Worm (Caenorhabditis elegans) whole organism, young adult: ENCODE measurements around the gene catp-2.

Experiments used
- B0035.1 ChIP-seq: sonication (generic microtip); optimal IDR thresholded peaks from 2 replicates; lab custom pipeline; 2016; ENCODE audit warnings: missing genetic modification characterization, mild to moderate bottlenecking, missing compliant biosample characterization, missing genotype, missing genetic modification reagents
- B0336.3 ChIP-seq: fragments of 200-800 bp; sonication (Bioruptor generic); IDR thresholded peaks from 2 replicates; pipeline ENCODE4 v1.3.6; 2022; ENCODE audit warnings: missing genetic modification characterization, missing compliant biosample characterization
- D2030.7 ChIP-seq: fragments of 200-800 bp; sonication (Bioruptor generic); IDR thresholded peaks from 2 replicates; pipeline ENCODE4 v1.3.6; 2022; ENCODE audit warnings: missing genetic modification reagents, missing genetic modification characterization, missing compliant biosample characterization
- F10E7.11 ChIP-seq: sonication (generic microtip); optimal IDR thresholded peaks from 2 replicates; lab custom pipeline; 2017; ENCODE audit warnings: mild to moderate bottlenecking, missing genetic modification characterization, moderate library complexity, missing compliant biosample characterization
- F23B12.7 ChIP-seq: sonication (generic microtip); optimal IDR thresholded peaks from 2 replicates; lab custom pipeline; 2017; ENCODE audit warnings: missing genetic modification characterization, mild to moderate bottlenecking, missing compliant biosample characterization, antibody characterized with exemption, moderate library complexity; ENCODE audit not compliant: insufficient read depth
- F37B4.10 ChIP-seq: fragments of 200-800 bp; sonication (Bioruptor generic); IDR thresholded peaks from 2 replicates; pipeline ENCODE4 v1.3.6; 2022; ENCODE audit warnings: missing genetic modification characterization, missing compliant biosample characterization
- F49E8.2 ChIP-seq: sonication (generic microtip); optimal IDR thresholded peaks from 3 replicates; lab custom pipeline; 2017; ENCODE audit warnings: missing genetic modification characterization, mild to moderate bottlenecking, missing compliant biosample characterization, antibody characterized with exemption, moderate library complexity; ENCODE audit not compliant: insufficient read depth
- K12H6.12 ChIP-seq: fragments of 200-800 bp; sonication (Bioruptor generic); optimal IDR thresholded peaks from 2 replicates; lab custom pipeline; 2018; ENCODE audit warnings: mild to moderate bottlenecking, missing genetic modification characterization, missing compliant biosample characterization
- T26A5.8 ChIP-seq: sonication (generic microtip); optimal IDR thresholded peaks from 2 replicates; lab custom pipeline; 2016; ENCODE audit warnings: missing genetic modification characterization, missing compliant biosample characterization
- Y53G8AR.9 ChIP-seq: fragments of 200-800 bp; sonication (Bioruptor generic); conservative IDR thresholded peaks from 2 replicates; pipeline ENCODE4 v1.3.6; 2022; ENCODE audit warnings: missing genetic modification reagents, missing genetic modification characterization, missing compliant biosample characterization
- Y67H2A.10 ChIP-seq: fragments of 200-800 bp; sonication (Bioruptor generic); conservative IDR thresholded peaks from 2 replicates; pipeline ENCODE4 v1.3.6; 2022; ENCODE audit warnings: missing genetic modification reagents, missing genetic modification characterization, missing compliant biosample characterization
- Y79H2A.3 ChIP-seq: fragments of 200-800 bp; sonication (Bioruptor generic); conservative IDR thresholded peaks from 2 replicates; pipeline ENCODE4 v1.3.6; 2022; ENCODE audit warnings: missing genetic modification reagents, missing genetic modification characterization, missing compliant biosample characterization
- ama-1 ChIP-seq, 3 experiments: fragments of 150-350 bp in 1 of 3; sonication (generic microtip) in 2 of 3; optimal IDR thresholded peaks; 2 replicates each; lab custom pipeline; 2014 to 2018; ENCODE audit warnings: missing biosample characterization in 2 of 3, missing genetic modification characterization in 2 of 3, missing genetic modification reagents in 2 of 3
- atf-7 ChIP-seq: sonication (generic microtip); optimal IDR thresholded peaks from 2 replicates; lab custom pipeline; 2017; ENCODE audit warnings: mild to moderate bottlenecking, missing genetic modification characterization, missing compliant biosample characterization
- attf-5 ChIP-seq: fragments of 200-800 bp; sonication (Bioruptor generic); optimal IDR thresholded peaks from 2 replicates; lab custom pipeline; 2018; ENCODE audit warnings: mild to moderate bottlenecking, missing genetic modification characterization, missing compliant biosample characterization
- bed-2 ChIP-seq: fragments of 200-800 bp; sonication (Bioruptor generic); IDR thresholded peaks from 2 replicates; pipeline ENCODE4 v1.3.6; 2022; ENCODE audit warnings: missing genetic modification reagents, missing genetic modification characterization, missing compliant biosample characterization
- ceh-58 ChIP-seq: fragments of 200-800 bp; sonication (Bioruptor generic); IDR thresholded peaks from 2 replicates; pipeline ENCODE4 v1.3.6; 2022; ENCODE audit warnings: missing genetic modification characterization, missing compliant biosample characterization
- ceh-79 ChIP-seq: sonication (generic microtip); optimal IDR thresholded peaks from 2 replicates; lab custom pipeline; 2017; ENCODE audit warnings: mild to moderate bottlenecking, missing genetic modification characterization, missing compliant biosample characterization
- ceh-91 ChIP-seq: fragments of 200-800 bp; sonication (Bioruptor generic); IDR thresholded peaks from 2 replicates; pipeline ENCODE4 v1.3.6; 2022; ENCODE audit warnings: missing genetic modification reagents, missing genetic modification characterization, missing compliant biosample characterization
- egl-44 ChIP-seq: fragments of 200-800 bp; sonication (Bioruptor generic); IDR thresholded peaks from 2 replicates; pipeline ENCODE4 v1.3.6; 2022; ENCODE audit warnings: missing genetic modification reagents, missing genetic modification characterization, missing compliant biosample characterization
- egrh-3 ChIP-seq: fragments of 200-800 bp; sonication (Bioruptor generic); IDR thresholded peaks from 2 replicates; pipeline ENCODE4 v1.3.6; 2022; ENCODE audit warnings: missing genetic modification reagents, missing genetic modification characterization, missing compliant biosample characterization
- ekl-4 ChIP-seq: fragments of 200-800 bp; sonication (Bioruptor generic); IDR thresholded peaks from 2 replicates; pipeline ENCODE4 v1.3.6; 2022; ENCODE audit warnings: missing genetic modification reagents, missing genetic modification characterization, missing compliant biosample characterization
- gei-17 ChIP-seq: fragments of 200-800 bp; sonication (Bioruptor generic); optimal IDR thresholded peaks from 2 replicates; lab custom pipeline; 2018; ENCODE audit warnings: mild to moderate bottlenecking, missing genetic modification characterization, missing compliant biosample characterization
- him-1 ChIP-seq: sonication (generic microtip); optimal IDR thresholded peaks from 2 replicates; lab custom pipeline; 2016; ENCODE audit warnings: missing genotype, missing genetic modification reagents, missing genetic modification characterization, missing compliant biosample characterization
- hlh-12 ChIP-seq: sonication (generic microtip); optimal IDR thresholded peaks from 2 replicates; lab custom pipeline; 2016; ENCODE audit warnings: missing genetic modification characterization, missing compliant biosample characterization
- lag-1 ChIP-seq: fragments of 200-800 bp; sonication (Bioruptor generic); IDR thresholded peaks from 2 replicates; pipeline ENCODE4 v1.3.6; 2022; ENCODE audit warnings: missing genetic modification reagents, missing genetic modification characterization, missing compliant biosample characterization
- let-607 ChIP-seq, 2 experiments: fragments of 200-800 bp in 1 of 2; sonication (Bioruptor generic) in 1 of 2; sonication (generic microtip) in 1 of 2; optimal IDR thresholded peaks; 2 replicates each; lab custom pipeline; 2016 to 2018; ENCODE audit warnings: mild to moderate bottlenecking in 2 of 2, missing compliant biosample characterization in 2 of 2, missing genetic modification characterization in 2 of 2, moderate library complexity in 2 of 2, missing genotype in 1 of 2
- lin-40 ChIP-seq: sonication (generic microtip); optimal IDR thresholded peaks from 2 replicates; lab custom pipeline; 2016; ENCODE audit warnings: missing genetic modification characterization, mild to moderate bottlenecking, missing compliant biosample characterization, missing genotype, missing genetic modification reagents
- lir-1 ChIP-seq: fragments of 200-800 bp; sonication (Bioruptor generic); conservative IDR thresholded peaks from 2 replicates; pipeline ENCODE4 v1.3.6; 2022; ENCODE audit warnings: missing genetic modification reagents, missing genetic modification characterization, missing compliant biosample characterization
- lsy-27 ChIP-seq: sonication (generic microtip); optimal IDR thresholded peaks from 2 replicates; lab custom pipeline; 2017; ENCODE audit warnings: missing genetic modification characterization, mild to moderate bottlenecking, missing compliant biosample characterization, antibody characterized with exemption, missing genotype, borderline replicate concordance; ENCODE audit not compliant: insufficient read depth
- madf-10 ChIP-seq: sonication (generic microtip); optimal IDR thresholded peaks from 2 replicates; lab custom pipeline; 2016; ENCODE audit warnings: mild to moderate bottlenecking, missing genetic modification characterization, missing compliant biosample characterization
- nhr-120 ChIP-seq: fragments of 200-800 bp; sonication (Bioruptor generic); IDR thresholded peaks from 2 replicates; pipeline ENCODE4 v1.3.6; 2022; ENCODE audit warnings: missing genetic modification characterization, missing compliant biosample characterization
- nhr-90 ChIP-seq: sonication (generic microtip); optimal IDR thresholded peaks from 2 replicates; lab custom pipeline; 2016; ENCODE audit warnings: missing genotype, mild to moderate bottlenecking, missing genetic modification characterization, missing compliant biosample characterization
- pha-4 ChIP-seq: fragments of 150-350 bp; sonication (generic microtip); optimal IDR thresholded peaks from 2 replicates; lab custom pipeline; 2014; ENCODE audit warnings: missing biosample characterization, missing genetic modification reagents, missing genetic modification characterization
- rpc-1 ChIP-seq, 2 experiments: fragments of 150-350 bp in 1 of 2; sonication (generic microtip) in 1 of 2; optimal IDR thresholded peaks; 2 replicates each; lab custom pipeline; 2014 to 2018; ENCODE audit warnings: missing biosample characterization in 1 of 2, missing genetic modification characterization in 1 of 2, missing genetic modification reagents in 1 of 2, missing genotype in 1 of 2
- snpc-3.4 ChIP-seq: sonication (generic microtip); optimal IDR thresholded peaks from 2 replicates; lab custom pipeline; 2017; ENCODE audit warnings: missing genetic modification characterization, mild to moderate bottlenecking, missing compliant biosample characterization, antibody characterized with exemption, moderate library complexity, missing genotype, missing genetic modification reagents
- somi-1 ChIP-seq: fragments of 200-800 bp; sonication (Bioruptor generic); optimal IDR thresholded peaks from 2 replicates; lab custom pipeline; 2018; ENCODE audit warnings: mild to moderate bottlenecking, missing genetic modification characterization, missing compliant biosample characterization
- xnd-1 ChIP-seq: sonication (generic microtip); optimal IDR thresholded peaks from 2 replicates; lab custom pipeline; 2016; ENCODE audit warnings: missing genotype, missing genetic modification reagents, missing genetic modification characterization, missing compliant biosample characterization
- ztf-6 ChIP-seq: fragments of 200-800 bp; sonication (Bioruptor generic); IDR thresholded peaks from 2 replicates; pipeline ENCODE4 v1.3.6; 2022; ENCODE audit warnings: missing genetic modification reagents, missing genetic modification characterization, missing compliant biosample characterization

catp-2 gene

DNA sequence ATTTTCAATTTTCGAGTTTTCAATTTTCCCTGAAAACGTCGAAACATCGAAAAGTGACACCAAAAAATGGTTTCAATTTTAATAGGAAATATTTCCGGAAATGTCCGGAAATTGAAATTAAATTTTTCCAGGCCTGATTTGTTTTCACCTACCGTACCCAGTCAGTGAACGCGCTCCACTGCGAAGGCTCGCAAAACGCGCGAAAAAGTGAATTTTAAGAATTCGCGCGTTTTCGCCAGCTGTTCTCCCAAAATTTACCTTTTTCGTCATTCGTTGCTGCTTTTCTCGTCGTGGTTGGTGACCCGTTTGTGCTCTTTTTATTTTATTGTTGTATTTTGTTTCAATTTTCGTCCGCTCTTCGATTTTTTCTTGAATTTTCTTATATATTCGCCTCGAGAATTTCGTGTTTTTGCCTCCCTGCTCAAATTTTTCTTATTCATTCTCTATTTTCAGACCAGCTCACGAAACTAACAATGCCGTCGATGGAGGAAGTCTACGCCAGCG, 44.5 kb upstream of the catp-2 start, which contains the start of gene T19H12.2 (continued):
- TF ChIP-seq T26A5.8 (tag; lab: Kevin White, UChicago) (no peak), lir-1 (GFP tag; lab: Robert Waterston, UW) (peak; percentile 71; the same call in 1 of the 2 replicates), egrh-3 (GFP tag; lab: Robert Waterston, UW) (no peak), gei-17 (GFP tag; lab: Kevin White, UChicago) (no peak), attf-5 (no peak), egl-44 (no peak), D2030.7 (GFP tag; lab: Robert Waterston, UW) (peak; percentile 98), ama-1 (optimal IDR thresholded peaks at IDR 0.05; lab: Kevin White, UChicago) (no peak), ama-1 (GFP tag; optimal IDR thresholded peaks at IDR 0.05; lab: Kevin White, UChicago) (no peak), K12H6.12 (tag; lab: Kevin White, UChicago) (no peak), lag-1 (GFP tag; lab: Robert Waterston, UW) (no peak), xnd-1 (peak; percentile 99), nhr-90 (tag; lab: Kevin White, UChicago) (no peak), snpc-3.4 (peak; percentile 93), atf-7 (tag; lab: Kevin White, UChicago) (no peak), F49E8.2 (tag; lab: Kevin White, UChicago) (peak; percentile 91), let-607 (tag; optimal IDR thresholded peaks at IDR 0.05; lab: Kevin White, UChicago) (no peak), him-1 (peak; percentile 80), Y67H2A.10 (peak; percentile 50; the same call in 1 of the 2 replicates), ekl-4 (GFP tag; lab: Robert Waterston, UW) (peak; percentile 90), hlh-12 (no peak), B0336.3 (GFP tag; lab: Robert Waterston, UW) (peak; percentile 63; the same call in 1 of the 2 replicates), F23B12.7 (tag; lab: Kevin White, UChicago) (no peak), F37B4.10 (GFP tag; lab: Robert Waterston, UW) (no peak), madf-10 (tag; lab: Kevin White, UChicago) (no peak), Y79H2A.3 (GFP tag; lab: Robert Waterston, UW) (peak; percentile 86; the same call in 1 of the 2 replicates), ceh-79 (no peak), bed-2 (GFP tag; lab: Robert Waterston, UW) (0 out of 2 replicates have a peak, but pooled peaks have one; percentile 11), lin-40 (no peak), Y53G8AR.9 (GFP tag; lab: Robert Waterston, UW) (peak; percentile 78), lsy-27 (tag; lab: Kevin White, UChicago) (no peak), rpc-1 (optimal IDR thresholded peaks at IDR 0.05; lab: Kevin White, UChicago) (no peak), rpc-1 (tag; optimal IDR thresholded peaks at IDR 0.05; lab: Kevin White, UChicago) (peak; percentile 1), ceh-91 (GFP tag; lab: Robert Waterston, UW) (peak; percentile 99), nhr-120 (no peak), ztf-6 (no peak), F10E7.11 (tag; lab: Kevin White, UChicago) (no peak), pha-4 (no peak), ceh-58 (no peak), somi-1 (GFP tag; lab: Kevin White, UChicago) (no peak), B0035.1 (tag; lab: Kevin White, UChicago) (no peak)
